Worm (Caenorhabditis elegans) whole organism, young adult: ENCODE data around the gene msp-38.
A peak's percentile ranks its signal among the peaks of the same experiment; 100 is the strongest.

Source experiments
- B0019.2 ChIP-seq: fragments of 200-800 bp; sonication (Bioruptor generic); conservative IDR thresholded peaks from 2 replicates; pipeline ENCODE4 v1.3.6; 2022; ENCODE audit warnings: missing genetic modification reagents, missing genetic modification characterization, missing compliant biosample characterization
- B0035.1 ChIP-seq: sonication (generic microtip); optimal IDR thresholded peaks from 2 replicates; lab custom pipeline; 2016; ENCODE audit warnings: missing genetic modification characterization, mild to moderate bottlenecking, missing compliant biosample characterization, missing genotype, missing genetic modification reagents
- B0261.1 ChIP-seq: sonication (generic microtip); optimal IDR thresholded peaks from 2 replicates; lab custom pipeline; 2016; ENCODE audit warnings: mild to moderate bottlenecking, missing genetic modification characterization, moderate library complexity, missing compliant biosample characterization
- B0336.3 ChIP-seq: fragments of 200-800 bp; sonication (Bioruptor generic); IDR thresholded peaks from 2 replicates; pipeline ENCODE4 v1.3.6; 2022; ENCODE audit warnings: missing genetic modification characterization, missing compliant biosample characterization
- C06A6.2 ChIP-seq: fragments of 200-800 bp; sonication (Bioruptor generic); conservative IDR thresholded peaks from 2 replicates; pipeline ENCODE4 v1.3.6; 2022; ENCODE audit warnings: missing genetic modification characterization, missing compliant biosample characterization
- F10E7.11 ChIP-seq: sonication (generic microtip); optimal IDR thresholded peaks from 2 replicates; lab custom pipeline; 2017; ENCODE audit warnings: mild to moderate bottlenecking, missing genetic modification characterization, moderate library complexity, missing compliant biosample characterization
- F22D6.2 ChIP-seq: sonication (generic microtip); optimal IDR thresholded peaks from 2 replicates; lab custom pipeline; 2016; ENCODE audit warnings: mild to moderate bottlenecking, missing genetic modification characterization, missing compliant biosample characterization
- F39B2.1 ChIP-seq: fragments of 200-800 bp; sonication (Bioruptor generic); IDR thresholded peaks from 2 replicates; pipeline ENCODE4 v1.3.6; 2022; ENCODE audit warnings: missing genetic modification reagents, missing genetic modification characterization, missing compliant biosample characterization
- F52B5.7 ChIP-seq: sonication (generic microtip); optimal IDR thresholded peaks from 2 replicates; lab custom pipeline; 2016; ENCODE audit warnings: mild to moderate bottlenecking, missing genetic modification characterization, missing compliant biosample characterization
- F55B11.4 ChIP-seq: sonication (generic microtip); optimal IDR thresholded peaks from 2 replicates; lab custom pipeline; 2016; ENCODE audit warnings: missing compliant biosample characterization, missing genetic modification characterization, borderline replicate concordance; ENCODE audit not compliant: insufficient read depth
- T07F8.4 ChIP-seq: sonication (generic microtip); optimal IDR thresholded peaks from 2 replicates; lab custom pipeline; 2016; ENCODE audit warnings: mild to moderate bottlenecking, missing genetic modification characterization, moderate library complexity, missing compliant biosample characterization
- T26A5.8 ChIP-seq: sonication (generic microtip); optimal IDR thresholded peaks from 2 replicates; lab custom pipeline; 2016; ENCODE audit warnings: missing genetic modification characterization, missing compliant biosample characterization
- Y67H2A.10 ChIP-seq: fragments of 200-800 bp; sonication (Bioruptor generic); conservative IDR thresholded peaks from 2 replicates; pipeline ENCODE4 v1.3.6; 2022; ENCODE audit warnings: missing genetic modification reagents, missing genetic modification characterization, missing compliant biosample characterization
- Y79H2A.3 ChIP-seq: fragments of 200-800 bp; sonication (Bioruptor generic); conservative IDR thresholded peaks from 2 replicates; pipeline ENCODE4 v1.3.6; 2022; ENCODE audit warnings: missing genetic modification reagents, missing genetic modification characterization, missing compliant biosample characterization
- ZK185.1 ChIP-seq: sonication (generic microtip); optimal IDR thresholded peaks from 2 replicates; lab custom pipeline; 2016; ENCODE audit warnings: mild to moderate bottlenecking, missing genetic modification characterization, missing compliant biosample characterization; ENCODE audit not compliant: poor library complexity, severe bottlenecking
- aptf-3 ChIP-seq: fragments of 200-800 bp; sonication (Bioruptor generic); IDR thresholded peaks from 2 replicates; pipeline ENCODE4 v1.3.6; 2022; ENCODE audit warnings: missing genetic modification characterization, missing compliant biosample characterization
- bed-1 ChIP-seq: fragments of 200-800 bp; sonication (Bioruptor generic); IDR thresholded peaks from 2 replicates; pipeline ENCODE4 v1.3.6; 2022; ENCODE audit warnings: missing genetic modification reagents, missing genetic modification characterization, missing compliant biosample characterization
- ceh-40 ChIP-seq: fragments of 200-800 bp; sonication (Bioruptor generic); IDR thresholded peaks from 2 replicates; pipeline ENCODE4 v1.3.6; 2022; ENCODE audit warnings: missing genetic modification characterization, missing compliant biosample characterization
- ceh-91 ChIP-seq: fragments of 200-800 bp; sonication (Bioruptor generic); IDR thresholded peaks from 2 replicates; pipeline ENCODE4 v1.3.6; 2022; ENCODE audit warnings: missing genetic modification reagents, missing genetic modification characterization, missing compliant biosample characterization
- dpff-1 ChIP-seq: sonication (generic microtip); optimal IDR thresholded peaks from 2 replicates; lab custom pipeline; 2017; ENCODE audit warnings: mild to moderate bottlenecking, missing genetic modification characterization, missing compliant biosample characterization
- efl-1 ChIP-seq: fragments of 150-350 bp; optimal IDR thresholded peaks from 2 replicates; lab custom pipeline; 2014; ENCODE audit warnings: missing biosample characterization, missing genetic modification reagents, missing genetic modification characterization
- egl-18 ChIP-seq: fragments of 200-800 bp; sonication (Bioruptor generic); IDR thresholded peaks from 2 replicates; pipeline ENCODE4 v1.3.6; 2022; ENCODE audit warnings: missing genetic modification reagents, missing genetic modification characterization, missing compliant biosample characterization
- hmg-1.2 ChIP-seq: fragments of 200-800 bp; sonication (Bioruptor generic); IDR thresholded peaks from 2 replicates; pipeline ENCODE4 v1.3.6; 2022; ENCODE audit warnings: missing genetic modification reagents, missing genetic modification characterization, missing compliant biosample characterization
- hsf-1 ChIP-seq: fragments of 200-800 bp; sonication (Bioruptor generic); IDR thresholded peaks from 2 replicates; pipeline ENCODE4 v1.3.6; 2022; ENCODE audit warnings: missing genetic modification reagents, missing genetic modification characterization, missing compliant biosample characterization
- lag-1 ChIP-seq: fragments of 200-800 bp; sonication (Bioruptor generic); IDR thresholded peaks from 2 replicates; pipeline ENCODE4 v1.3.6; 2022; ENCODE audit warnings: missing genetic modification reagents, missing genetic modification characterization, missing compliant biosample characterization
- let-607 ChIP-seq, 2 experiments: fragments of 200-800 bp in 1 of 2; sonication (Bioruptor generic) in 1 of 2; sonication (generic microtip) in 1 of 2; optimal IDR thresholded peaks; 2 replicates each; lab custom pipeline; 2016 to 2018; ENCODE audit warnings: mild to moderate bottlenecking in 2 of 2, missing compliant biosample characterization in 2 of 2, missing genetic modification characterization in 2 of 2, moderate library complexity in 2 of 2, missing genotype in 1 of 2
- lin-40 ChIP-seq: sonication (generic microtip); optimal IDR thresholded peaks from 2 replicates; lab custom pipeline; 2016; ENCODE audit warnings: missing genetic modification characterization, mild to moderate bottlenecking, missing compliant biosample characterization, missing genotype, missing genetic modification reagents
- lin-54 ChIP-seq: fragments of 200-800 bp; sonication (Bioruptor generic); optimal IDR thresholded peaks from 2 replicates; lab custom pipeline; 2018; ENCODE audit warnings: mild to moderate bottlenecking, missing genetic modification characterization, missing compliant biosample characterization
- lir-1 ChIP-seq: fragments of 200-800 bp; sonication (Bioruptor generic); conservative IDR thresholded peaks from 2 replicates; pipeline ENCODE4 v1.3.6; 2022; ENCODE audit warnings: missing genetic modification reagents, missing genetic modification characterization, missing compliant biosample characterization
- lsy-27 ChIP-seq: sonication (generic microtip); optimal IDR thresholded peaks from 2 replicates; lab custom pipeline; 2017; ENCODE audit warnings: missing genetic modification characterization, mild to moderate bottlenecking, missing compliant biosample characterization, antibody characterized with exemption, missing genotype, borderline replicate concordance; ENCODE audit not compliant: insufficient read depth
- madf-10 ChIP-seq: sonication (generic microtip); optimal IDR thresholded peaks from 2 replicates; lab custom pipeline; 2016; ENCODE audit warnings: mild to moderate bottlenecking, missing genetic modification characterization, missing compliant biosample characterization
- mcd-1 ChIP-seq: fragments of 200-800 bp; sonication (Bioruptor generic); IDR thresholded peaks from 2 replicates; pipeline ENCODE4 v1.3.6; 2022; ENCODE audit warnings: missing genetic modification reagents, missing genetic modification characterization, missing compliant biosample characterization
- mxl-1 ChIP-seq: sonication (generic microtip); optimal IDR thresholded peaks from 2 replicates; lab custom pipeline; 2016; ENCODE audit warnings: missing genetic modification characterization, missing compliant biosample characterization
- nfya-1 ChIP-seq: sonication (generic microtip); optimal IDR thresholded peaks from 2 replicates; lab custom pipeline; 2017; ENCODE audit warnings: antibody characterized with exemption, missing compliant biosample characterization, missing genetic modification characterization, borderline replicate concordance; ENCODE audit not compliant: insufficient read depth
- nfyb-1 ChIP-seq: fragments of 200-800 bp; sonication (Bioruptor generic); IDR thresholded peaks from 2 replicates; pipeline ENCODE4 v1.3.6; 2022; ENCODE audit warnings: missing genetic modification reagents, missing genetic modification characterization, missing compliant biosample characterization
- nhr-120 ChIP-seq: fragments of 200-800 bp; sonication (Bioruptor generic); IDR thresholded peaks from 2 replicates; pipeline ENCODE4 v1.3.6; 2022; ENCODE audit warnings: missing genetic modification characterization, missing compliant biosample characterization
- nhr-80 ChIP-seq: sonication (generic microtip); optimal IDR thresholded peaks from 2 replicates; lab custom pipeline; 2016; ENCODE audit warnings: missing genetic modification characterization, missing compliant biosample characterization
- pha-4 ChIP-seq: fragments of 150-350 bp; sonication (generic microtip); optimal IDR thresholded peaks from 2 replicates; lab custom pipeline; 2014; ENCODE audit warnings: missing biosample characterization, missing genetic modification reagents, missing genetic modification characterization
- rpc-1 ChIP-seq, 2 experiments: fragments of 150-350 bp in 1 of 2; sonication (generic microtip) in 1 of 2; optimal IDR thresholded peaks; 2 replicates each; lab custom pipeline; 2014 to 2018; ENCODE audit warnings: missing biosample characterization in 1 of 2, missing genetic modification characterization in 1 of 2, missing genetic modification reagents in 1 of 2, missing genotype in 1 of 2
- sdz-38 ChIP-seq: sonication (generic microtip); optimal IDR thresholded peaks from 2 replicates; lab custom pipeline; 2016; ENCODE audit warnings: missing genotype, missing genetic modification characterization, missing compliant biosample characterization
- snpc-1.3 ChIP-seq: sonication (generic microtip); optimal IDR thresholded peaks from 2 replicates; lab custom pipeline; 2017; ENCODE audit warnings: missing genetic modification characterization, mild to moderate bottlenecking, missing compliant biosample characterization, antibody characterized with exemption, moderate library complexity, missing genotype, missing genetic modification reagents; ENCODE audit not compliant: insufficient read depth
- sptf-2 ChIP-seq: fragments of 200-800 bp; sonication (Bioruptor generic); optimal IDR thresholded peaks from 2 replicates; lab custom pipeline; 2018; ENCODE audit warnings: mild to moderate bottlenecking, missing genetic modification characterization, missing compliant biosample characterization
- tbx-9 ChIP-seq: sonication (generic microtip); optimal IDR thresholded peaks from 2 replicates; lab custom pipeline; 2016; ENCODE audit warnings: borderline replicate concordance, missing genetic modification characterization, inconsistent platforms, missing compliant biosample characterization
- unc-62 ChIP-seq: fragments of 150-350 bp; optimal IDR thresholded peaks from 2 replicates; lab custom pipeline; 2014; ENCODE audit warnings: missing biosample characterization, missing genetic modification reagents, missing genetic modification characterization
- zfh-2 ChIP-seq: fragments of 200-800 bp; sonication (Bioruptor generic); conservative IDR thresholded peaks from 2 replicates; pipeline ENCODE4 v1.3.6; 2022; ENCODE audit warnings: missing genetic modification reagents, missing genetic modification characterization, missing compliant biosample characterization
- ztf-22 ChIP-seq: fragments of 200-800 bp; sonication (Bioruptor generic); optimal IDR thresholded peaks from 2 replicates; lab custom pipeline; 2018; ENCODE audit warnings: mild to moderate bottlenecking, missing genetic modification characterization, moderate library complexity, missing compliant biosample characterization
- ztf-3 ChIP-seq: fragments of 200-800 bp; sonication (Bioruptor generic); optimal IDR thresholded peaks from 2 replicates; lab custom pipeline; 2018; ENCODE audit warnings: mild to moderate bottlenecking, missing genetic modification characterization, missing compliant biosample characterization
- ztf-6 ChIP-seq: fragments of 200-800 bp; sonication (Bioruptor generic); IDR thresholded peaks from 2 replicates; pipeline ENCODE4 v1.3.6; 2022; ENCODE audit warnings: missing genetic modification reagents, missing genetic modification characterization, missing compliant biosample characterization

Gene msp-38

ce11 chrIV:10176252-10176730 is 32.8 kb upstream of the msp-38 start, which contains the start of gene rack-1:
Gene rack-1 (plus strand): TSS chrIV:10176680.
- TF ChIP-seq Y67H2A.10 (GFP tag; lab: Robert Waterston, UW) (no peak), ztf-6 (GFP tag; lab: Robert Waterston, UW) (no peak), dpff-1 (no peak), B0035.1 (no peak), ztf-3 (GFP tag; lab: Kevin White, UChicago) (no peak), bed-1 (no peak), mcd-1 (peak; percentile 47; the same call in 1 of the 2 replicates), ceh-91 (GFP tag; lab: Robert Waterston, UW) (no peak), lag-1 (no peak), sptf-2 (GFP tag; lab: Kevin White, UChicago) (no peak), lir-1 (no peak), F55B11.4 (tag; lab: Kevin White, UChicago) (no peak), lin-40 (tag; lab: Kevin White, UChicago) (peak; percentile 28), lin-54 (GFP tag; lab: Kevin White, UChicago) (peak; percentile 26), hmg-1.2 (GFP tag; lab: Robert Waterston, UW) (peak; percentile 33; the same call in 1 of the 2 replicates), B0261.1 (tag; lab: Kevin White, UChicago) (no peak), Y79H2A.3 (GFP tag; lab: Robert Waterston, UW) (no peak), T26A5.8 (tag; lab: Kevin White, UChicago) (no peak), hsf-1 (GFP tag; lab: Robert Waterston, UW) (no peak), B0336.3 (GFP tag; lab: Robert Waterston, UW) (no peak), sdz-38 (no peak), C06A6.2 (GFP tag; lab: Robert Waterston, UW) (no peak), ztf-22 (no peak), snpc-1.3 (tag; lab: Kevin White, UChicago) (no peak), ceh-40 (GFP tag; lab: Robert Waterston, UW) (no peak), F22D6.2 (no peak), F10E7.11 (tag; lab: Kevin White, UChicago) (no peak), unc-62 (GFP tag; lab: Kevin White, UChicago) (no peak), madf-10 (tag; lab: Kevin White, UChicago) (no peak), mxl-1 (tag; lab: Kevin White, UChicago) (no peak), nhr-80 (tag; lab: Kevin White, UChicago) (peak; percentile 14), pha-4 (tag; lab: Kevin White, UChicago) (no peak), rpc-1 (optimal IDR thresholded peaks at IDR 0.05; lab: Kevin White, UChicago) (no peak), rpc-1 (tag; optimal IDR thresholded peaks at IDR 0.05; lab: Kevin White, UChicago) (no peak), let-607 (tag; optimal IDR thresholded peaks at IDR 0.05; lab: Kevin White, UChicago) (no peak), aptf-3 (GFP tag; lab: Robert Waterston, UW) (no peak), ZK185.1 (tag; lab: Kevin White, UChicago) (no peak), B0019.2 (GFP tag; lab: Robert Waterston, UW) (no peak), F52B5.7 (no peak), zfh-2 (no peak), tbx-9 (tag; lab: Kevin White, UChicago) (no peak), nfyb-1 (no peak), F39B2.1 (GFP tag; lab: Robert Waterston, UW) (no peak), T07F8.4 (tag; lab: Kevin White, UChicago) (no peak), efl-1 (peak; percentile 23), nfya-1 (no peak), lsy-27 (no peak), nhr-120 (GFP tag; lab: Robert Waterston, UW) (no peak), egl-18 (no peak)
